Worm (Caenorhabditis elegans) whole organism, early embryonic: Measurements from ENCODE around the gene mab-21.
A peak's percentile ranks its signal among the peaks of the same experiment; 100 is the strongest.

Source experiments
- B0310.2 ChIP-seq: sonication (generic microtip); optimal IDR thresholded peaks from 2 replicates; lab custom pipeline; 2016; ENCODE audit warnings: mild to moderate bottlenecking, missing genetic modification characterization, missing compliant biosample characterization
- F13C5.2 ChIP-seq: sonication (generic microtip); optimal IDR thresholded peaks from 2 replicates; lab custom pipeline; 2017; ENCODE audit warnings: mild to moderate bottlenecking, missing genetic modification characterization, inconsistent platforms, missing compliant biosample characterization
- aly-1 ChIP-seq: sonication (generic microtip); optimal IDR thresholded peaks from 2 replicates; lab custom pipeline; 2016; ENCODE audit warnings: missing genetic modification characterization, missing compliant biosample characterization
- ama-1 ChIP-seq: fragments of 150-350 bp; optimal IDR thresholded peaks from 2 replicates; lab custom pipeline; 2014
- ceh-13 ChIP-seq: fragments of 200-800 bp; sonication (Bioruptor generic); optimal IDR thresholded peaks from 2 replicates; lab custom pipeline; 2018; ENCODE audit warnings: mild to moderate bottlenecking, missing genetic modification characterization, missing compliant biosample characterization
- ceh-36 ChIP-seq: sonication (generic microtip); optimal IDR thresholded peaks from 2 replicates; lab custom pipeline; 2016; ENCODE audit warnings: missing genetic modification characterization, inconsistent platforms, missing compliant biosample characterization
- ets-7 ChIP-seq: sonication (generic microtip); optimal IDR thresholded peaks from 2 replicates; lab custom pipeline; 2016; ENCODE audit warnings: missing genotype, missing genetic modification characterization, missing compliant biosample characterization
- flt-1 ChIP-seq: fragments of 200-800 bp; sonication (Bioruptor generic); IDR thresholded peaks from 2 replicates; pipeline ENCODE4 v1.3.6; 2022; ENCODE audit warnings: missing genetic modification characterization, missing compliant biosample characterization
- hmbx-1 ChIP-seq: sonication (generic microtip); optimal IDR thresholded peaks from 2 replicates; lab custom pipeline; 2016; ENCODE audit warnings: mild to moderate bottlenecking, missing genetic modification characterization, missing compliant biosample characterization
- hmg-4 ChIP-seq: fragments of 200-800 bp; sonication (Bioruptor generic); optimal IDR thresholded peaks from 2 replicates; lab custom pipeline; 2018; ENCODE audit warnings: mild to moderate bottlenecking, missing genetic modification characterization, missing compliant biosample characterization
- hnd-1 ChIP-seq: sonication (generic microtip); optimal IDR thresholded peaks from 2 replicates; lab custom pipeline; 2016; ENCODE audit warnings: missing genetic modification characterization, missing compliant biosample characterization
- pes-1 ChIP-seq: fragments of 200-800 bp; sonication (Bioruptor generic); IDR thresholded peaks from 2 replicates; pipeline ENCODE4 v1.3.6; 2022; ENCODE audit warnings: missing genetic modification reagents, missing genetic modification characterization, missing compliant biosample characterization
- scrt-1 ChIP-seq: fragments of 200-800 bp; sonication (Bioruptor generic); IDR thresholded peaks from 2 replicates; pipeline ENCODE4 v1.3.6; 2022; ENCODE audit warnings: missing genetic modification characterization, missing compliant biosample characterization
- sea-1 ChIP-seq: fragments of 200-800 bp; sonication (Bioruptor generic); conservative IDR thresholded peaks from 2 replicates; pipeline ENCODE4 v1.3.6; 2022; ENCODE audit warnings: missing genetic modification characterization, missing compliant biosample characterization
- tbx-11 ChIP-seq: fragments of 200-800 bp; sonication (Bioruptor generic); IDR thresholded peaks from 2 replicates; pipeline ENCODE4 v1.3.6; 2022; ENCODE audit warnings: missing genetic modification characterization, missing compliant biosample characterization
- tbx-37 ChIP-seq: fragments of 200-800 bp; sonication (Bioruptor generic); conservative IDR thresholded peaks from 2 replicates; pipeline ENCODE4 v1.3.6; 2022; ENCODE audit warnings: missing genetic modification reagents, missing genetic modification characterization, missing compliant biosample characterization
- tra-4 ChIP-seq: sonication (generic microtip); optimal IDR thresholded peaks from 2 replicates; lab custom pipeline; 2017; ENCODE audit warnings: missing genetic modification characterization, missing compliant biosample characterization

mab-21 gene

DNA sequence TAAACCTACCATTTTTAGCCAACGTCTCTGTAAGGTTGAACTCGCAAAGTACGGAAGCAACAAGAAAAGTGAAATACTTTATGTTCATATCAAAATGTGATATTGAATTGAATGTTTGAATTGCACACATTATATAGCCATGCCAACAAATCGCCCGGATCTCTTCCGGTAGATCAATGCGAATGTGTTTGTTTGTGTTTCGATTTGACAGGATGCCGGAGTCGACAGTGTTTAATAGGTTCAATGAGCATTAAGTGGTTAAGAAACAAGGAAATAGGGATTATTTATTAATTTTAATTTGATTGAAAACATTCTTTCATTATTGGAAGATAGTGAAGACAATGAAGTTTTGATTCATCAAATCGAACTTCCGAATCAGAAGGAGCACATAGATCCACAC, 45.7 kb downstream of the mab-21 start, which contains the start of gene pqn-29:
pqn-29 (minus strand) TSS at position 101 of the 400 bp plus-strand sequence.
- TF ChIP-seq B0310.2, result no peak
- no peak for TF ChIP-seq sea-1 (GFP tag; lab: Robert Waterston, UW)
- TF ChIP-seq hmg-4 (GFP tag; lab: Kevin White, UChicago), result no peak
- TF ChIP-seq pes-1, result no peak
- no peak for TF ChIP-seq hmbx-1
- TF ChIP-seq aly-1 (tag; lab: Kevin White, UChicago), result no peak
- TF ChIP-seq F13C5.2 (tag; lab: Kevin White, UChicago), result no peak
- TF ChIP-seq ceh-13 (GFP tag; lab: Kevin White, UChicago), result no peak
- TF ChIP-seq tra-4 (tag; lab: Kevin White, UChicago), result no peak
- TF ChIP-seq scrt-1 (GFP tag; lab: Robert Waterston, UW), result no peak
- TF ChIP-seq ama-1 (lab: Kevin White, UChicago), result no peak
- TF ChIP-seq hnd-1 (tag; lab: Kevin White, UChicago), result no peak
- no peak for TF ChIP-seq tbx-37 (GFP tag; lab: Robert Waterston, UW)
- no peak for TF ChIP-seq flt-1
- no peak for TF ChIP-seq ets-7
- no peak for TF ChIP-seq ceh-36
- TF ChIP-seq tbx-11 (GFP tag; lab: Robert Waterston, UW), result no peak

DNA sequence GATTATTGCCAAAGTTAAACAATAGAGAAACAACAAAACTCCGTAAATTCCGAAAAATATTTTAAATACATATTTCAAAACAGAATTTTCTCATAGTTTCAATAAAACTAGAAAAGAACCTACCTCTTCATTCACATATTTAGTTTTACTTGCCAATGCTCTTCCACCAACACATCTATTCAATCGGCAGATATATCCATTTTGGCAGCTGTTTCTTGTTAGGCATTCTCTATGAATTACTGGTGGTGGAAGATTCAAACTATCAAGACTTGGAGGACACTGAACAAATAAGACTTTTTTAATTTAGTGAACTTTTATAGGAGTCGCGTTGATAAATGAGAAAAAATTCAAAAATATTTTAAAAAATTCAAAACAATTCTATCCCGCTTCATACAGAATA, 46.8 kb downstream of the mab-21 start:
- TF ChIP-seq hnd-1 (tag; lab: Kevin White, UChicago) (no peak), F13C5.2 (tag; lab: Kevin White, UChicago) (no peak), B0310.2 (no peak), hmg-4 (GFP tag; lab: Kevin White, UChicago) (no peak), ets-7 (no peak), flt-1 (no peak), ceh-36 (no peak), tbx-11 (GFP tag; lab: Robert Waterston, UW) (no peak), tbx-37 (GFP tag; lab: Robert Waterston, UW) (no peak), hmbx-1 (no peak), ceh-13 (GFP tag; lab: Kevin White, UChicago) (no peak), pes-1 (no peak), aly-1 (tag; lab: Kevin White, UChicago) (no peak), ama-1 (lab: Kevin White, UChicago) (no peak), tra-4 (tag; lab: Kevin White, UChicago) (no peak), sea-1 (GFP tag; lab: Robert Waterston, UW) (no peak)

DNA sequence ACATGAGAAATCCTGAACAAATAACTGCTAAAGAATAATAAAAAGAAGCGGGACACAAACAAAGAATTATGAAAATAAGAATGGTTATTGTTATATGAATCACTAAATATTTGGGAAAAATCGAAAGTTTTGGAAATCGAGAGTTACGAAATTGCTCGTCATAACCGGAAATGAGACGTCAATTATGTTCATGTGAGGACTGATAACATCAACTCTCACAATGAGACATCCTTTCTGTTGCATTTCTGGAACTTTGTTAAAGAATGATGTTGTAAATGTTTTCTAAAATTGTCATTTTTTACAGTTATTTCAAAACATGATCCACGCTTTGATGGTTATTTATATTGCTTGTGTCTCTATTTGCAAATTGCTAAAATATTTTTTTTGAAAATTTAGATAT, 47.3 kb downstream of the mab-21 start, which contains the start of gene T23F11.6:
T23F11.6 (minus strand) TSS at position 45 of the 400 bp plus-strand sequence.
- TF ChIP-seq ama-1 (lab: Kevin White, UChicago), result no peak
- TF ChIP-seq tra-4 (tag; lab: Kevin White, UChicago), result no peak
- no peak for TF ChIP-seq pes-1
- no peak for TF ChIP-seq aly-1 (tag; lab: Kevin White, UChicago)
- no peak for TF ChIP-seq ets-7
- TF ChIP-seq tbx-37 (GFP tag; lab: Robert Waterston, UW), result no peak
- no peak for TF ChIP-seq hmbx-1
- TF ChIP-seq ceh-36, result no peak
- no peak for TF ChIP-seq B0310.2
- no peak for TF ChIP-seq hnd-1 (tag; lab: Kevin White, UChicago)
- no peak for TF ChIP-seq hmg-4 (GFP tag; lab: Kevin White, UChicago)
- TF ChIP-seq flt-1, result no peak
- TF ChIP-seq scrt-1 (GFP tag; lab: Robert Waterston, UW), result no peak
- TF ChIP-seq sea-1 (GFP tag; lab: Robert Waterston, UW), result no peak
- no peak for TF ChIP-seq ceh-13 (GFP tag; lab: Kevin White, UChicago)
- no peak for TF ChIP-seq tbx-11 (GFP tag; lab: Robert Waterston, UW)
- TF ChIP-seq F13C5.2 (tag; lab: Kevin White, UChicago), result no peak

DNA sequence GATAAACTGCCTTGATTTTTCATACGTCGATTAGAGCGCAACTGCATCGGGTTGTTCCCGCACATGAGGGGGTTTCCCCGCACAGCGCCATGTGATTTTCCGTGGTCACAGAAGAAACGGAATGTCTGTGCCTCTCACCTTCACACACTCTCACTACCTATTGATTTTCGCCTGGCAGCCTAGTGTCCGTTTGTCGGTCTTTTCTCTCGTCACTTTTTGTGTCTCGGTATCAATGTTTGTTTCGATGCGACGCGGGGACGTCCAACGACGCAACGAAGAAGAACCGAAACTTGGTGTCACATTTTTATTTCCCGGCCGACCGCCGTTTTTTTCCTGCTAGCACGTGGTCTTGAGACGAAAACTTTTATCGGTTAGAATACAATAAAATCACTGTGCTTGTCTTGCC, 48.8 kb downstream of the mab-21 start:
- TF ChIP-seq F13C5.2 (tag; lab: Kevin White, UChicago) (peak; percentile 63), aly-1 (tag; lab: Kevin White, UChicago) (no peak), flt-1 (0 out of 2 replicates have a peak, but pooled peaks have one; percentile 4), hmg-4 (GFP tag; lab: Kevin White, UChicago) (peak; percentile 57), tbx-37 (GFP tag; lab: Robert Waterston, UW) (no peak)

DNA sequence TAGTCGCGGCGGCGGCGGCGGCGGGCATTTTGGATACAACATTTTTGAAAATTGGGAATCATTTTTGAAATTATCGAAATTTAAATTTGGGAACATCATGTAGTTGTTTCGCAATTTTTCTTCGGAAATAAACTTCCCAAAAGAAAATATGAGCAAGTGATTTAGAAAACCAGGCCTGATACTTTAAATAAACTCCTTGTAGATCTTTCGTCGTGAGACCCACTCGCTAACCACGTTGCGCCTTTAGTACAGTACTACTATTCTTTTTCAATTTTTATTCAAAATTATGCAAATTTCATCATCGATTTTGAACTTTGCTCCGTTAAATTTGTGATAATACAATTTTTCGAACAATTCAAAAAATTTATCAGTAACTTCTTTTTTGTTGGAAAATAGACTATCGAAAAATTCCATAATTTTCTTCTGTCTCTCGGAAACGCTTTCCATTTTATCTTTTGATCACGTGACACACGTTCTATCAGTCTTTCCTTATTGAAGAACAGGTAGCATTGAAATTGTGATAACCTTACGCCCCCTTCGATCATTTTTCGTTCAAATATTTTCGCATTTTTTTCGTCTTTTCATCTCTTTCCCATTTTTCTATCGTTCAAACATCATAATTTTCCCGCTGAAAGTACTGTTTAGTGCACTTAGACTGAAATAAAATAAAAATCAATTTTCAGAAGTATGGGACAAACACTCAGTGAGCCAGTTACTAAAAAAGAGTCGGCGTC, 49.4 kb downstream of the mab-21 start, which contains the start of gene ppm-2:
ppm-2 (plus strand) TSS at position 684 of the 734 bp plus-strand sequence.
- no peak for TF ChIP-seq ceh-13 (GFP tag; lab: Kevin White, UChicago)
- TF ChIP-seq tbx-11 (GFP tag; lab: Robert Waterston, UW), result no peak
- TF ChIP-seq sea-1 (GFP tag; lab: Robert Waterston, UW), result no peak
- TF ChIP-seq scrt-1 (GFP tag; lab: Robert Waterston, UW), result no peak
- no peak for TF ChIP-seq hnd-1 (tag; lab: Kevin White, UChicago)
- TF ChIP-seq hmbx-1, result no peak
- TF ChIP-seq ets-7, result no peak
- TF ChIP-seq ama-1 (lab: Kevin White, UChicago), result no peak
- no peak for TF ChIP-seq flt-1
- TF ChIP-seq ceh-36, result no peak
